Fruit fly (Drosophila melanogaster): Measurements from ENCODE around the gene ko.

Gene ko

dm6 chr3L:21172527-21173253 is 41.7 kb upstream of the ko start, which contains the start of the genes chb and AsnS (continued):
- TF ChIP-seq C15 (GFP tag; IDR thresholded peaks at IDR 0.05) (peak; percentile 91), ato (GFP tag; IDR thresholded peaks at IDR 0.05; ENCODE audit: partially characterized antibody) (no peak), hth (optimal IDR thresholded peaks at IDR 0.05) (no peak), repo (GFP tag; optimal IDR thresholded peaks at IDR 0.05) (peak; percentile 59), PHDP (tag; optimal IDR thresholded peaks at IDR 0.05) (peak; percentile 96), CG11723 (GFP tag; optimal IDR thresholded peaks at IDR 0.05) (peak; percentile 55), eyg (GFP tag; optimal IDR thresholded peaks at IDR 0.05) (peak; percentile 29), fru (optimal IDR thresholded peaks at IDR 0.05) (no peak), CG13296 (GFP tag; optimal IDR thresholded peaks at IDR 0.05) (peak; percentile 76), Hey (tag; optimal IDR thresholded peaks at IDR 0.05) (no peak), ro (GFP tag; IDR thresholded peaks at IDR 0.05) (peak; percentile 62), Antp (GFP tag; optimal IDR thresholded peaks at IDR 0.05) (peak; percentile 55), CG2678 (tag; optimal IDR thresholded peaks at IDR 0.05) (peak; percentile 95), bigmax (GFP tag; optimal IDR thresholded peaks at IDR 0.05) (no peak), Dref (GFP tag; IDR thresholded peaks at IDR 0.05) (no peak), CG12942 (GFP tag; optimal IDR thresholded peaks at IDR 0.05) (peak; percentile 68), so (GFP tag; IDR thresholded peaks at IDR 0.05) (peak; percentile 87), dmrt11E (tag; optimal IDR thresholded peaks at IDR 0.05) (peak; percentile 38), Sox100B (GFP tag; optimal IDR thresholded peaks at IDR 0.05) (peak; percentile 88), gt (GFP tag; IDR thresholded peaks at IDR 0.05) (peak; percentile 58), CG17385 (GFP tag; optimal IDR thresholded peaks at IDR 0.05) (peak; percentile 89), btn (GFP tag; optimal IDR thresholded peaks at IDR 0.05) (peak; percentile 48), CG7928 (GFP tag; optimal IDR thresholded peaks at IDR 0.05) (peak; percentile 52), chm (GFP tag; IDR thresholded peaks at IDR 0.05) (peak; percentile 76; the same call in 1 of the 2 replicates), pros (GFP tag; optimal IDR thresholded peaks at IDR 0.05) (no peak), CG13287 (GFP tag; IDR thresholded peaks at IDR 0.05; ENCODE audit: partially characterized antibody) (no peak), trh (GFP tag; optimal IDR thresholded peaks at IDR 0.05) (peak; percentile 70), row (GFP tag; IDR thresholded peaks at IDR 0.05) (peak; percentile 96), sd (tag; optimal IDR thresholded peaks at IDR 0.05) (peak; percentile 76), onecut (GFP tag; IDR thresholded peaks at IDR 0.05) (peak; percentile 80), sqz (GFP tag; optimal IDR thresholded peaks at IDR 0.05) (peak; percentile 69), CG16815 (GFP tag; optimal IDR thresholded peaks at IDR 0.05) (peak; percentile 75), Six4 (GFP tag; optimal IDR thresholded peaks at IDR 0.05) (peak; percentile 81), CG9876 (GFP tag; optimal IDR thresholded peaks at IDR 0.05) (peak; percentile 20), Scr (GFP tag; IDR thresholded peaks at IDR 0.05; ENCODE audit: partially characterized antibody) (no peak), twi (tag; optimal IDR thresholded peaks at IDR 0.05) (peak; percentile 72), Eip74EF (GFP tag; optimal IDR thresholded peaks at IDR 0.05) (peak in 1 of 2 experiments; percentile 85), dpn (GFP tag; optimal IDR thresholded peaks at IDR 0.05) (peak; percentile 74 to 89), Hr3 (GFP tag; optimal IDR thresholded peaks at IDR 0.05) (peak; percentile 84), TFAM (GFP tag; optimal IDR thresholded peaks at IDR 0.05) (no peak), nerfin-1 (tag; optimal IDR thresholded peaks at IDR 0.05) (peak; percentile 80), Bteb2 (GFP tag; optimal IDR thresholded peaks at IDR 0.05) (peak; percentile 88), CG1529 (GFP tag; optimal IDR thresholded peaks at IDR 0.05) (peak; percentile 73), otp (GFP tag; IDR thresholded peaks at IDR 0.05) (peak; percentile 87), Dp (GFP tag; optimal IDR thresholded peaks at IDR 0.05) (no peak), amos (GFP tag; IDR thresholded peaks at IDR 0.05; ENCODE audit: partially characterized antibody) (no peak), Myb (GFP tag; optimal IDR thresholded peaks at IDR 0.05) (peak; percentile 40), dysf (GFP tag; IDR thresholded peaks at IDR 0.05) (peak; percentile 95), B-H2 (GFP tag; optimal IDR thresholded peaks at IDR 0.05) (no peak), CG16779 (GFP tag; IDR thresholded peaks at IDR 0.05) (no peak; the same call in 1 of the 2 replicates)
